Fruit fly (Drosophila melanogaster) whole organism, embryonic: Measurements from ENCODE around the gene fzo.
A peak's percentile ranks its signal among the peaks of the same experiment; 100 is the strongest.

ENCODE experiments used
- ATbp ChIP-seq: fragments of 200-800 bp; sonication (Bioruptor generic); optimal IDR thresholded peaks from 2 replicates; lab custom pipeline; 2017; ENCODE audit warnings: missing biosample characterization, mild to moderate bottlenecking, missing genetic modification characterization, missing genetic modification reagents
- B-H2 ChIP-seq: fragments of 200-800 bp; sonication (Bioruptor generic); optimal IDR thresholded peaks from 2 replicates; lab custom pipeline; 2018; ENCODE audit warnings: missing biosample characterization, mild to moderate bottlenecking, missing genetic modification characterization
- CG10462 ChIP-seq: fragments of 200-800 bp; sonication (Bioruptor generic); optimal IDR thresholded peaks from 2 replicates; lab custom pipeline; 2016; ENCODE audit warnings: missing biosample characterization, missing genetic modification characterization
- CG10654 ChIP-seq: fragments of 200-800 bp; sonication (Bioruptor generic); optimal IDR thresholded peaks from 2 replicates; lab custom pipeline; 2016; ENCODE audit warnings: missing biosample characterization, missing genetic modification characterization
- CG11456 ChIP-seq: fragments of 200-800 bp; sonication (Bioruptor generic); IDR thresholded peaks from 3 replicates; pipeline ENCODE4 v1.3.6; 2022; ENCODE audit warnings: missing biosample characterization, missing genetic modification characterization
- CG1233 ChIP-seq: fragments of 200-800 bp; sonication (Bioruptor generic); optimal IDR thresholded peaks from 4 replicates; lab custom pipeline; 2018; ENCODE audit warnings: missing biosample characterization, mild to moderate bottlenecking, missing genetic modification characterization
- CG13894 ChIP-seq: fragments of 200-800 bp; sonication (Bioruptor generic); optimal IDR thresholded peaks from 3 replicates; lab custom pipeline; 2018; ENCODE audit warnings: missing biosample characterization, mild to moderate bottlenecking, missing genetic modification characterization, moderate library complexity
- CG15479 ChIP-seq: fragments of 200-800 bp; sonication (Bioruptor generic); optimal IDR thresholded peaks from 3 replicates; lab custom pipeline; 2019; ENCODE audit warnings: missing biosample characterization, mild to moderate bottlenecking, missing genetic modification characterization, moderate library complexity
- CG16815 ChIP-seq: fragments of 200-800 bp; sonication (Bioruptor generic); optimal IDR thresholded peaks from 3 replicates; lab custom pipeline; 2017; ENCODE audit warnings: missing biosample characterization, mild to moderate bottlenecking, missing genetic modification characterization
- CG17385 ChIP-seq: fragments of 200-800 bp; sonication (Bioruptor generic); optimal IDR thresholded peaks from 3 replicates; lab custom pipeline; 2018; ENCODE audit warnings: missing biosample characterization, mild to moderate bottlenecking, missing genetic modification characterization
- CG2199 ChIP-seq: fragments of 200-800 bp; sonication (Bioruptor generic); IDR thresholded peaks from 3 replicates; pipeline ENCODE4 v1.3.6; 2022; ENCODE audit warnings: missing biosample characterization, missing genetic modification characterization
- CG4328 ChIP-seq: fragments of 200-800 bp; sonication (Bioruptor generic); optimal IDR thresholded peaks from 3 replicates; lab custom pipeline; 2017; ENCODE audit warnings: missing biosample characterization, missing genetic modification reagents, missing genetic modification characterization
- CG4360 ChIP-seq: fragments of 200-800 bp; sonication (Bioruptor generic); IDR thresholded peaks from 2 replicates; pipeline ENCODE4 v1.3.6; 2022; ENCODE audit warnings: missing biosample characterization, missing genetic modification characterization
- CG4707 ChIP-seq: fragments of 200-800 bp; sonication (Bioruptor generic); optimal IDR thresholded peaks from 2 replicates; lab custom pipeline; 2018; ENCODE audit warnings: missing biosample characterization, mild to moderate bottlenecking, missing genetic modification characterization, moderate library complexity
- CG6813 ChIP-seq: fragments of 200-800 bp; sonication (Bioruptor generic); optimal IDR thresholded peaks from 2 replicates; lab custom pipeline; 2017; ENCODE audit warnings: missing biosample characterization, missing genetic modification characterization, mild to moderate bottlenecking, moderate library complexity, missing genetic modification reagents
- CG7271 ChIP-seq: fragments of 200-800 bp; sonication (Bioruptor generic); optimal IDR thresholded peaks from 2 replicates; lab custom pipeline; 2018; ENCODE audit warnings: missing biosample characterization, mild to moderate bottlenecking, missing genetic modification characterization, moderate library complexity
- CG7357 ChIP-seq: fragments of 200-800 bp; sonication (Bioruptor generic); IDR thresholded peaks from 3 replicates; pipeline ENCODE4 v1.3.6; 2022; ENCODE audit warnings: missing biosample characterization, missing genetic modification characterization
- CG7745 ChIP-seq: fragments of 200-800 bp; sonication (Bioruptor generic); optimal IDR thresholded peaks from 2 replicates; lab custom pipeline; 2018; ENCODE audit warnings: missing biosample characterization, mild to moderate bottlenecking, missing genetic modification characterization, moderate library complexity
- CG7786 ChIP-seq: fragments of 200-800 bp; sonication (Bioruptor generic); optimal IDR thresholded peaks from 2 replicates; lab custom pipeline; 2016; ENCODE audit warnings: missing biosample characterization, missing genetic modification characterization
- CG8388 ChIP-seq: fragments of 200-800 bp; sonication (Bioruptor generic); optimal IDR thresholded peaks from 2 replicates; lab custom pipeline; 2019; ENCODE audit warnings: missing biosample characterization, mild to moderate bottlenecking, missing genetic modification characterization, moderate library complexity
- CG9797 ChIP-seq: fragments of 200-800 bp; sonication (Bioruptor generic); optimal IDR thresholded peaks from 3 replicates; lab custom pipeline; 2018; ENCODE audit warnings: missing biosample characterization, mild to moderate bottlenecking, missing genetic modification characterization
- CG9876 ChIP-seq: fragments of 200-800 bp; sonication (Bioruptor generic); optimal IDR thresholded peaks from 2 replicates; lab custom pipeline; 2016; ENCODE audit warnings: missing biosample characterization, missing genetic modification characterization
- D19A ChIP-seq: fragments of 200-800 bp; optimal IDR thresholded peaks from 3 replicates; lab custom pipeline; 2019; ENCODE audit warnings: missing biosample characterization, mild to moderate bottlenecking, missing genetic modification characterization, moderate library complexity
- Dfd ChIP-seq, 2 experiments: fragments of >200 bp; optimal IDR thresholded peaks; 2 replicates each; lab custom pipeline; 2017; ENCODE audit warnings: missing biosample characterization in 2 of 2, missing genetic modification characterization in 2 of 2
- Doc2 ChIP-seq: fragments of 200-800 bp; sonication (Bioruptor generic); IDR thresholded peaks from 2 replicates; pipeline ENCODE4 v1.3.6; 2022; ENCODE audit warnings: missing biosample characterization, missing genetic modification characterization
- Dp ChIP-seq: fragments of 200-800 bp; sonication (Bioruptor generic); optimal IDR thresholded peaks from 2 replicates; lab custom pipeline; 2018; ENCODE audit warnings: missing biosample characterization, mild to moderate bottlenecking, missing genetic modification characterization, moderate library complexity
- Hr78 ChIP-seq, 2 experiments: fragments of 200-800 bp in 1 of 2; fragments of >200 bp in 1 of 2; sonication (Bioruptor generic) in 1 of 2; optimal IDR thresholded peaks; 2 replicates each; lab custom pipeline; 2017 to 2019; ENCODE audit warnings: missing biosample characterization in 2 of 2, missing genetic modification characterization in 2 of 2, mild to moderate bottlenecking in 1 of 2, moderate library complexity in 1 of 2
- NK7.1 ChIP-seq: fragments of 200-800 bp; sonication (Bioruptor generic); optimal IDR thresholded peaks from 3 replicates; lab custom pipeline; 2016; ENCODE audit warnings: missing biosample characterization, missing genetic modification characterization
- Nf-YA ChIP-seq: fragments of 200-800 bp; sonication (Bioruptor generic); IDR thresholded peaks from 2 replicates; pipeline ENCODE4 v1.3.6; 2022; ENCODE audit warnings: missing biosample characterization, missing genetic modification characterization
- Poxn ChIP-seq: fragments of 200-800 bp; sonication (Bioruptor generic); IDR thresholded peaks from 2 replicates; pipeline ENCODE4 v1.3.6; 2022; ENCODE audit warnings: missing biosample characterization, missing genetic modification characterization
- ara ChIP-seq: fragments of 200-800 bp; sonication (Bioruptor generic); IDR thresholded peaks from 2 replicates; pipeline ENCODE4 v1.3.6; 2022; ENCODE audit warnings: missing biosample characterization, missing genetic modification characterization
- bigmax ChIP-seq: fragments of 200-800 bp; sonication (Bioruptor generic); optimal IDR thresholded peaks from 2 replicates; lab custom pipeline; 2018; ENCODE audit warnings: missing biosample characterization, mild to moderate bottlenecking, missing genetic modification characterization
- da ChIP-seq: fragments of 200-800 bp; sonication (Bioruptor generic); optimal IDR thresholded peaks from 2 replicates; lab custom pipeline; 2016; ENCODE audit warnings: missing biosample characterization, missing genetic modification characterization
- emc ChIP-seq: fragments of 200-800 bp; sonication (Bioruptor generic); optimal IDR thresholded peaks from 2 replicates; lab custom pipeline; 2016; ENCODE audit warnings: missing biosample characterization, missing genetic modification characterization
- ems ChIP-seq: fragments of 200-800 bp; sonication (Bioruptor generic); optimal IDR thresholded peaks from 3 replicates; lab custom pipeline; 2016; ENCODE audit warnings: missing biosample characterization, missing genetic modification characterization
- gcm ChIP-seq: fragments of 200-800 bp; sonication (Bioruptor generic); optimal IDR thresholded peaks from 2 replicates; lab custom pipeline; 2019; ENCODE audit warnings: missing biosample characterization, mild to moderate bottlenecking, missing genetic modification characterization, moderate library complexity
- gt ChIP-seq: fragments of 200-800 bp; sonication (Bioruptor generic); IDR thresholded peaks from 2 replicates; pipeline ENCODE4 v1.3.6; 2022; ENCODE audit warnings: missing biosample characterization, missing genetic modification characterization
- ham ChIP-seq: fragments of 200-800 bp; sonication (Bioruptor generic); IDR thresholded peaks from 2 replicates; pipeline ENCODE4 v1.3.6; 2022; ENCODE audit warnings: missing biosample characterization, missing genetic modification characterization
- jumu ChIP-seq: fragments of 200-800 bp; sonication (Bioruptor generic); optimal IDR thresholded peaks from 3 replicates; lab custom pipeline; 2016; ENCODE audit warnings: missing biosample characterization, missing genetic modification characterization
- kah ChIP-seq: fragments of 200-800 bp; sonication (Bioruptor generic); optimal IDR thresholded peaks from 2 replicates; lab custom pipeline; 2018; ENCODE audit warnings: missing biosample characterization, mild to moderate bottlenecking, missing genetic modification characterization
- kay ChIP-seq: fragments of 200-800 bp; sonication (Bioruptor generic); optimal IDR thresholded peaks from 2 replicates; lab custom pipeline; 2016; ENCODE audit warnings: missing biosample characterization, missing genetic modification characterization
- lbe ChIP-seq: fragments of 200-800 bp; sonication (Bioruptor generic); optimal IDR thresholded peaks from 2 replicates; lab custom pipeline; 2016; ENCODE audit warnings: missing biosample characterization, mild to moderate bottlenecking, missing genetic modification characterization
- lmd ChIP-seq: fragments of 200-800 bp; sonication (Bioruptor generic); IDR thresholded peaks from 2 replicates; pipeline ENCODE4 v1.3.6; 2022; ENCODE audit warnings: missing biosample characterization, missing genetic modification characterization
- luna ChIP-seq: fragments of 200-800 bp; sonication (Bioruptor generic); optimal IDR thresholded peaks from 2 replicates; lab custom pipeline; 2016; ENCODE audit warnings: missing biosample characterization, missing genetic modification characterization
- mam ChIP-seq: fragments of 200-800 bp; sonication (Bioruptor generic); optimal IDR thresholded peaks from 3 replicates; lab custom pipeline; 2016; ENCODE audit warnings: missing biosample characterization, missing genetic modification characterization
- repo ChIP-seq: fragments of 200-800 bp; sonication (Bioruptor generic); optimal IDR thresholded peaks from 2 replicates; lab custom pipeline; 2016; ENCODE audit warnings: missing biosample characterization, missing genetic modification characterization
- scrt ChIP-seq: fragments of 200-800 bp; sonication (Bioruptor generic); optimal IDR thresholded peaks from 2 replicates; lab custom pipeline; 2018; ENCODE audit warnings: missing biosample characterization, mild to moderate bottlenecking, missing genetic modification characterization, moderate library complexity
- stwl ChIP-seq: fragments of 200-800 bp; sonication (Bioruptor generic); optimal IDR thresholded peaks from 3 replicates; lab custom pipeline; 2018; ENCODE audit warnings: missing biosample characterization, mild to moderate bottlenecking, missing genetic modification characterization, moderate library complexity
- tgo ChIP-seq: fragments of 200-800 bp; sonication (Bioruptor generic); IDR thresholded peaks from 3 replicates; pipeline ENCODE4 v1.3.6; 2022; ENCODE audit warnings: missing biosample characterization, missing genetic modification characterization
- trem ChIP-seq: fragments of 200-800 bp; optimal IDR thresholded peaks from 3 replicates; lab custom pipeline; 2019; ENCODE audit warnings: missing biosample characterization, mild to moderate bottlenecking, missing genetic modification characterization, moderate library complexity
- unpg ChIP-seq: fragments of 200-800 bp; sonication (Bioruptor generic); optimal IDR thresholded peaks from 3 replicates; lab custom pipeline; 2018; ENCODE audit warnings: missing biosample characterization, mild to moderate bottlenecking, missing genetic modification characterization, moderate library complexity

The fzo gene

DNA sequence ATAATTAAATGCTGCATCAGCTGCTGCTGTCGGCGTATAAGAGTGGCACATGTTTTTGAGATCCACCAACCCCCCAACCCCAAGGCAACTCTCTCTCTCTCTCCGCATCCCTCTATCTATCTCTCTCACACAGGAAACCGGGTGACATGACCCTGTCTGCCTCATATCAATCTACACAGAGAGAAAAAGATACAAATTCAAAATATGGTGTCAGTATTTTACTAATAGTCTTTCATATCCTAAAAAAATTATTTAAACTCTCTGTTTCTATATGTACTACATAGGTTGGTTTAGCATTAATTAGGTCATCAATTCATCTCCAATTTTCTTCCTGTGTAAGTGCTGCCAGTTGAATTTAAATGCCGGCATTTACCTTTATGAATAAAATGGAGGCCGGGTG, 28.5 kb downstream of the fzo start (continued):
- TF ChIP-seq CG7357 (GFP tag; lab: Robert Waterston, UW), result peak; percentile 85
- TF ChIP-seq CG4360 (GFP tag; lab: Robert Waterston, UW), result peak; percentile 57
- TF ChIP-seq Hr78 (GFP tag; optimal IDR thresholded peaks at IDR 0.05; lab: Kevin White, UChicago), result peak in 1 of 2 experiments; percentile 73
- peak; percentile 88 for TF ChIP-seq ems (GFP tag; lab: Kevin White, UChicago)
- no peak for TF ChIP-seq CG9797 (GFP tag; lab: Kevin White, UChicago)
- peak; percentile 86 for TF ChIP-seq D19A (tag; lab: Kevin White, UChicago)
- peak; percentile 65 for TF ChIP-seq CG1233 (GFP tag; lab: Kevin White, UChicago)
- TF ChIP-seq CG7745 (tag; lab: Kevin White, UChicago), result no peak
- TF ChIP-seq Doc2, result peak; percentile 49; the same call in 1 of the 2 replicates
- no peak for TF ChIP-seq Poxn (GFP tag; lab: Robert Waterston, UW)
- peak; percentile 89; the same call in 2 of the 3 replicates for TF ChIP-seq CG2199
- peak; percentile 49 for TF ChIP-seq CG9876 (GFP tag; lab: Kevin White, UChicago)
- no peak for TF ChIP-seq Dfd (GFP tag; optimal IDR thresholded peaks at IDR 0.05; lab: Kevin White, UChicago)
- peak; percentile 74 for TF ChIP-seq scrt (GFP tag; lab: Kevin White, UChicago)
- TF ChIP-seq Nf-YA (GFP tag; lab: Robert Waterston, UW), result peak; percentile 91
- TF ChIP-seq da, result peak; percentile 50
- TF ChIP-seq Dp (GFP tag; lab: Kevin White, UChicago), result no peak
- TF ChIP-seq lmd (GFP tag; lab: Robert Waterston, UW), result peak; percentile 92
- peak; percentile 31 for TF ChIP-seq CG4328
- TF ChIP-seq CG16815 (GFP tag; lab: Kevin White, UChicago), result peak; percentile 83
- peak; percentile 86 for TF ChIP-seq CG7786 (GFP tag; lab: Kevin White, UChicago)
- peak; percentile 78 for TF ChIP-seq CG7271 (tag; lab: Kevin White, UChicago)
- peak; percentile 58; the same call in 1 of the 2 replicates for TF ChIP-seq gt (GFP tag; lab: Robert Waterston, UW)
- TF ChIP-seq CG17385 (GFP tag; lab: Kevin White, UChicago), result peak; percentile 80
- TF ChIP-seq CG11456 (GFP tag; lab: Robert Waterston, UW), result peak; percentile 88
- TF ChIP-seq mam (GFP tag; lab: Kevin White, UChicago), result peak; percentile 85
- TF ChIP-seq CG13894 (tag; lab: Kevin White, UChicago), result no peak
- TF ChIP-seq CG10654 (GFP tag; lab: Kevin White, UChicago), result peak; percentile 93
- TF ChIP-seq CG4707, result peak; percentile 82
- peak; percentile 96 for TF ChIP-seq unpg
- TF ChIP-seq B-H2 (GFP tag; lab: Kevin White, UChicago), result no peak
- TF ChIP-seq CG6813 (GFP tag; lab: Kevin White, UChicago), result peak; percentile 78
- peak; percentile 31 for TF ChIP-seq emc
- peak; percentile 92 for TF ChIP-seq CG8388
- TF ChIP-seq trem (tag; lab: Kevin White, UChicago), result peak; percentile 88
- peak; percentile 90 for TF ChIP-seq ATbp
- peak; percentile 93 for TF ChIP-seq gcm (GFP tag; lab: Kevin White, UChicago)
- TF ChIP-seq ham (GFP tag; lab: Robert Waterston, UW), result no peak
- peak; percentile 93 for TF ChIP-seq lbe (GFP tag; lab: Kevin White, UChicago)
- peak; percentile 88 for TF ChIP-seq repo (GFP tag; lab: Kevin White, UChicago)
- TF ChIP-seq bigmax, result no peak
- TF ChIP-seq ara, result peak; percentile 93
- no peak for TF ChIP-seq CG15479
- TF ChIP-seq luna (GFP tag; lab: Kevin White, UChicago), result peak; percentile 61
- peak; percentile 93 for TF ChIP-seq tgo
- peak; percentile 88 for TF ChIP-seq jumu (GFP tag; lab: Kevin White, UChicago)
- peak; percentile 62 for TF ChIP-seq stwl
- peak; percentile 72 for TF ChIP-seq NK7.1 (GFP tag; lab: Kevin White, UChicago)
- TF ChIP-seq kah (GFP tag; lab: Kevin White, UChicago), result peak; percentile 80
- TF ChIP-seq kay (GFP tag; lab: Kevin White, UChicago), result peak; percentile 83
- TF ChIP-seq CG10462 (GFP tag; lab: Kevin White, UChicago), result peak; percentile 75
